Worm (Caenorhabditis elegans) whole organism, young adult: Measurements from ENCODE around the gene F32D8.14.

Source experiments
- B0019.2 ChIP-seq: fragments of 200-800 bp; sonication (Bioruptor generic); conservative IDR thresholded peaks from 2 replicates; pipeline ENCODE4 v1.3.6; 2022; ENCODE audit warnings: missing genetic modification reagents, missing genetic modification characterization, missing compliant biosample characterization
- B0261.1 ChIP-seq: sonication (generic microtip); optimal IDR thresholded peaks from 2 replicates; lab custom pipeline; 2016; ENCODE audit warnings: mild to moderate bottlenecking, missing genetic modification characterization, moderate library complexity, missing compliant biosample characterization
- B0336.3 ChIP-seq: fragments of 200-800 bp; sonication (Bioruptor generic); IDR thresholded peaks from 2 replicates; pipeline ENCODE4 v1.3.6; 2022; ENCODE audit warnings: missing genetic modification characterization, missing compliant biosample characterization
- C17E4.6 ChIP-seq: fragments of 200-800 bp; sonication (Bioruptor generic); IDR thresholded peaks from 2 replicates; pipeline ENCODE4 v1.3.6; 2022; ENCODE audit warnings: missing genetic modification reagents, missing genetic modification characterization, missing compliant biosample characterization
- F22D6.2 ChIP-seq: sonication (generic microtip); optimal IDR thresholded peaks from 2 replicates; lab custom pipeline; 2016; ENCODE audit warnings: mild to moderate bottlenecking, missing genetic modification characterization, missing compliant biosample characterization
- F37B4.10 ChIP-seq: fragments of 200-800 bp; sonication (Bioruptor generic); IDR thresholded peaks from 2 replicates; pipeline ENCODE4 v1.3.6; 2022; ENCODE audit warnings: missing genetic modification characterization, missing compliant biosample characterization
- F39B2.1 ChIP-seq: fragments of 200-800 bp; sonication (Bioruptor generic); IDR thresholded peaks from 2 replicates; pipeline ENCODE4 v1.3.6; 2022; ENCODE audit warnings: missing genetic modification reagents, missing genetic modification characterization, missing compliant biosample characterization
- F57C9.4 ChIP-seq: sonication (generic microtip); optimal IDR thresholded peaks from 2 replicates; lab custom pipeline; 2017; ENCODE audit warnings: mild to moderate bottlenecking, missing genetic modification characterization, missing compliant biosample characterization
- Y95B8A.8 ChIP-seq: fragments of 200-800 bp; sonication (Bioruptor generic); IDR thresholded peaks from 2 replicates; pipeline ENCODE4 v1.3.6; 2022; ENCODE audit warnings: missing genetic modification reagents, missing genetic modification characterization, missing compliant biosample characterization
- ama-1 ChIP-seq, 3 experiments: fragments of 150-350 bp in 1 of 3; sonication (generic microtip) in 2 of 3; optimal IDR thresholded peaks; 2 replicates each; lab custom pipeline; 2014 to 2018; ENCODE audit warnings: missing biosample characterization in 2 of 3, missing genetic modification characterization in 2 of 3, missing genetic modification reagents in 2 of 3
- aptf-2 ChIP-seq: fragments of 200-800 bp; sonication (Bioruptor generic); conservative IDR thresholded peaks from 2 replicates; pipeline ENCODE4 v1.3.6; 2022; ENCODE audit warnings: missing genetic modification reagents, missing genetic modification characterization, missing compliant biosample characterization
- aptf-3 ChIP-seq: fragments of 200-800 bp; sonication (Bioruptor generic); IDR thresholded peaks from 2 replicates; pipeline ENCODE4 v1.3.6; 2022; ENCODE audit warnings: missing genetic modification characterization, missing compliant biosample characterization
- attf-5 ChIP-seq: fragments of 200-800 bp; sonication (Bioruptor generic); optimal IDR thresholded peaks from 2 replicates; lab custom pipeline; 2018; ENCODE audit warnings: mild to moderate bottlenecking, missing genetic modification characterization, missing compliant biosample characterization
- bed-2 ChIP-seq: fragments of 200-800 bp; sonication (Bioruptor generic); IDR thresholded peaks from 2 replicates; pipeline ENCODE4 v1.3.6; 2022; ENCODE audit warnings: missing genetic modification reagents, missing genetic modification characterization, missing compliant biosample characterization
- ccch-3 ChIP-seq: fragments of 200-800 bp; sonication (Bioruptor generic); optimal IDR thresholded peaks from 2 replicates; lab custom pipeline; 2018; ENCODE audit warnings: mild to moderate bottlenecking, missing genetic modification characterization, missing compliant biosample characterization
- cebp-1 ChIP-seq, 2 experiments: fragments of 200-800 bp in 1 of 2; sonication (Bioruptor generic) in 1 of 2; sonication (generic microtip) in 1 of 2; IDR thresholded peaks in 1 of 2; optimal IDR thresholded peaks in 1 of 2; 2 replicates each; pipeline versions ENCODE4 v1.3.6 to Lab custom; 2017 to 2022; ENCODE audit warnings: missing compliant biosample characterization in 2 of 2, missing genetic modification characterization in 2 of 2, mild to moderate bottlenecking in 1 of 2, missing genetic modification reagents in 1 of 2, moderate library complexity in 1 of 2
- ceh-27 ChIP-seq: fragments of 200-800 bp; sonication (Bioruptor generic); optimal IDR thresholded peaks from 2 replicates; lab custom pipeline; 2018; ENCODE audit warnings: mild to moderate bottlenecking, missing genetic modification characterization, moderate library complexity, missing compliant biosample characterization
- dox-1 ChIP-seq: fragments of 200-800 bp; sonication (Bioruptor generic); IDR thresholded peaks from 2 replicates; pipeline ENCODE4 v1.3.6; 2022; ENCODE audit warnings: missing genetic modification reagents, missing genetic modification characterization, missing compliant biosample characterization
- dpl-1 ChIP-seq: fragments of 150-350 bp; optimal IDR thresholded peaks from 2 replicates; lab custom pipeline; 2014; ENCODE audit warnings: missing biosample characterization, missing genetic modification reagents, missing genetic modification characterization
- efl-1 ChIP-seq: fragments of 150-350 bp; optimal IDR thresholded peaks from 2 replicates; lab custom pipeline; 2014; ENCODE audit warnings: missing biosample characterization, missing genetic modification reagents, missing genetic modification characterization
- ekl-4 ChIP-seq: fragments of 200-800 bp; sonication (Bioruptor generic); IDR thresholded peaks from 2 replicates; pipeline ENCODE4 v1.3.6; 2022; ENCODE audit warnings: missing genetic modification reagents, missing genetic modification characterization, missing compliant biosample characterization
- fkh-3 ChIP-seq: sonication (generic microtip); optimal IDR thresholded peaks from 2 replicates; lab custom pipeline; 2016; ENCODE audit warnings: mild to moderate bottlenecking, missing genetic modification characterization, missing compliant biosample characterization
- gei-17 ChIP-seq: fragments of 200-800 bp; sonication (Bioruptor generic); optimal IDR thresholded peaks from 2 replicates; lab custom pipeline; 2018; ENCODE audit warnings: mild to moderate bottlenecking, missing genetic modification characterization, missing compliant biosample characterization
- hmg-1.2 ChIP-seq: fragments of 200-800 bp; sonication (Bioruptor generic); IDR thresholded peaks from 2 replicates; pipeline ENCODE4 v1.3.6; 2022; ENCODE audit warnings: missing genetic modification reagents, missing genetic modification characterization, missing compliant biosample characterization
- hmg-20 ChIP-seq: fragments of 200-800 bp; sonication (Bioruptor generic); IDR thresholded peaks from 2 replicates; pipeline ENCODE4 v1.3.6; 2022; ENCODE audit warnings: missing genetic modification reagents, missing genetic modification characterization, missing compliant biosample characterization
- let-607 ChIP-seq, 2 experiments: fragments of 200-800 bp in 1 of 2; sonication (Bioruptor generic) in 1 of 2; sonication (generic microtip) in 1 of 2; optimal IDR thresholded peaks; 2 replicates each; lab custom pipeline; 2016 to 2018; ENCODE audit warnings: mild to moderate bottlenecking in 2 of 2, missing compliant biosample characterization in 2 of 2, missing genetic modification characterization in 2 of 2, moderate library complexity in 2 of 2, missing genotype in 1 of 2
- lsl-1 ChIP-seq: fragments of 200-800 bp; sonication (Bioruptor generic); optimal IDR thresholded peaks from 2 replicates; lab custom pipeline; 2018; ENCODE audit warnings: mild to moderate bottlenecking, missing genetic modification characterization, moderate library complexity, missing compliant biosample characterization
- mcd-1 ChIP-seq: fragments of 200-800 bp; sonication (Bioruptor generic); IDR thresholded peaks from 2 replicates; pipeline ENCODE4 v1.3.6; 2022; ENCODE audit warnings: missing genetic modification reagents, missing genetic modification characterization, missing compliant biosample characterization
- mes-4 ChIP-seq: sonication (generic microtip); optimal IDR thresholded peaks from 2 replicates; lab custom pipeline; 2016; ENCODE audit warnings: missing genotype, missing genetic modification characterization, missing compliant biosample characterization
- mxl-1 ChIP-seq: sonication (generic microtip); optimal IDR thresholded peaks from 2 replicates; lab custom pipeline; 2016; ENCODE audit warnings: missing genetic modification characterization, missing compliant biosample characterization
- nfya-1 ChIP-seq: sonication (generic microtip); optimal IDR thresholded peaks from 2 replicates; lab custom pipeline; 2017; ENCODE audit warnings: antibody characterized with exemption, missing compliant biosample characterization, missing genetic modification characterization, borderline replicate concordance; ENCODE audit not compliant: insufficient read depth
- nhr-179 ChIP-seq: sonication (generic microtip); optimal IDR thresholded peaks from 2 replicates; lab custom pipeline; 2016; ENCODE audit warnings: mild to moderate bottlenecking, missing genetic modification characterization, missing compliant biosample characterization
- nhr-27 ChIP-seq: fragments of 200-800 bp; sonication (Bioruptor generic); optimal IDR thresholded peaks from 2 replicates; lab custom pipeline; 2018; ENCODE audit warnings: mild to moderate bottlenecking, missing genetic modification characterization, moderate library complexity, missing compliant biosample characterization
- nhr-80 ChIP-seq: sonication (generic microtip); optimal IDR thresholded peaks from 2 replicates; lab custom pipeline; 2016; ENCODE audit warnings: missing genetic modification characterization, missing compliant biosample characterization
- pbrm-1 ChIP-seq: fragments of 200-800 bp; sonication (Bioruptor generic); IDR thresholded peaks from 2 replicates; pipeline ENCODE4 v1.3.6; 2022; ENCODE audit warnings: missing genetic modification reagents, missing genetic modification characterization, missing compliant biosample characterization
- rec-8 ChIP-seq, 2 experiments: sonication (generic microtip); optimal IDR thresholded peaks; 2 replicates each; lab custom pipeline; 2016; ENCODE audit warnings: mild to moderate bottlenecking in 2 of 2, missing genetic modification characterization in 2 of 2, missing genetic modification reagents in 2 of 2, missing genotype in 2 of 2, missing biosample characterization in 1 of 2, missing compliant biosample characterization in 1 of 2, moderate library complexity in 1 of 2
- rpc-1 ChIP-seq, 2 experiments: fragments of 150-350 bp in 1 of 2; sonication (generic microtip) in 1 of 2; optimal IDR thresholded peaks; 2 replicates each; lab custom pipeline; 2014 to 2018; ENCODE audit warnings: missing biosample characterization in 1 of 2, missing genetic modification characterization in 1 of 2, missing genetic modification reagents in 1 of 2, missing genotype in 1 of 2
- sdz-38 ChIP-seq: sonication (generic microtip); optimal IDR thresholded peaks from 2 replicates; lab custom pipeline; 2016; ENCODE audit warnings: missing genotype, missing genetic modification characterization, missing compliant biosample characterization
- sea-2 ChIP-seq: fragments of 200-800 bp; sonication (Bioruptor generic); IDR thresholded peaks from 2 replicates; pipeline ENCODE4 v1.3.6; 2022; ENCODE audit warnings: missing genetic modification characterization, missing compliant biosample characterization
- snpc-3.4 ChIP-seq: sonication (generic microtip); optimal IDR thresholded peaks from 2 replicates; lab custom pipeline; 2017; ENCODE audit warnings: missing genetic modification characterization, mild to moderate bottlenecking, missing compliant biosample characterization, antibody characterized with exemption, moderate library complexity, missing genotype, missing genetic modification reagents
- sptf-2 ChIP-seq: fragments of 200-800 bp; sonication (Bioruptor generic); optimal IDR thresholded peaks from 2 replicates; lab custom pipeline; 2018; ENCODE audit warnings: mild to moderate bottlenecking, missing genetic modification characterization, missing compliant biosample characterization
- tlf-1 ChIP-seq: fragments of 200-800 bp; sonication (Bioruptor generic); optimal IDR thresholded peaks from 2 replicates; lab custom pipeline; 2018; ENCODE audit warnings: mild to moderate bottlenecking, missing genetic modification characterization, missing compliant biosample characterization
- unc-62 ChIP-seq: fragments of 150-350 bp; optimal IDR thresholded peaks from 2 replicates; lab custom pipeline; 2014; ENCODE audit warnings: missing biosample characterization, missing genetic modification reagents, missing genetic modification characterization
- xnd-1 ChIP-seq: sonication (generic microtip); optimal IDR thresholded peaks from 2 replicates; lab custom pipeline; 2016; ENCODE audit warnings: missing genotype, missing genetic modification reagents, missing genetic modification characterization, missing compliant biosample characterization
- zfh-2 ChIP-seq: fragments of 200-800 bp; sonication (Bioruptor generic); conservative IDR thresholded peaks from 2 replicates; pipeline ENCODE4 v1.3.6; 2022; ENCODE audit warnings: missing genetic modification reagents, missing genetic modification characterization, missing compliant biosample characterization
- ztf-25 ChIP-seq: fragments of 200-800 bp; sonication (Bioruptor generic); IDR thresholded peaks from 2 replicates; pipeline ENCODE4 v1.3.6; 2022; ENCODE audit warnings: missing genetic modification reagents, missing genetic modification characterization, missing compliant biosample characterization
- ztf-26 ChIP-seq: sonication (generic microtip); optimal IDR thresholded peaks from 2 replicates; lab custom pipeline; 2017; ENCODE audit warnings: missing genetic modification characterization, missing compliant biosample characterization
- ztf-6 ChIP-seq: fragments of 200-800 bp; sonication (Bioruptor generic); IDR thresholded peaks from 2 replicates; pipeline ENCODE4 v1.3.6; 2022; ENCODE audit warnings: missing genetic modification reagents, missing genetic modification characterization, missing compliant biosample characterization

Gene F32D8.14

ce11 chrV:10871457-10871861, 23.1 kb downstream of the F32D8.14 start (continued):
- TF ChIP-seq cebp-1 (GFP tag; IDR thresholded peaks at IDR 0.05; lab: Robert Waterston, UW) (no peak), cebp-1 (tag; optimal IDR thresholded peaks at IDR 0.05; lab: Kevin White, UChicago) (peak; percentile 80), ekl-4 (GFP tag; lab: Robert Waterston, UW) (no peak), nhr-27 (tag; lab: Kevin White, UChicago) (no peak), pbrm-1 (GFP tag; lab: Robert Waterston, UW) (no peak), ztf-26 (peak; percentile 45), ccch-3 (no peak), mxl-1 (no peak), hmg-1.2 (peak; percentile 69; the same call in 1 of the 2 replicates), B0261.1 (tag; lab: Kevin White, UChicago) (no peak), gei-17 (no peak), bed-2 (GFP tag; lab: Robert Waterston, UW) (peak; percentile 48; the same call in 1 of the 2 replicates), F22D6.2 (tag; lab: Kevin White, UChicago) (no peak), nhr-80 (tag; lab: Kevin White, UChicago) (peak; percentile 59), zfh-2 (GFP tag; lab: Robert Waterston, UW) (no peak), ama-1 (optimal IDR thresholded peaks at IDR 0.05; lab: Kevin White, UChicago) (no peak), ama-1 (GFP tag; optimal IDR thresholded peaks at IDR 0.05; lab: Kevin White, UChicago) (no peak), ceh-27 (GFP tag; lab: Kevin White, UChicago) (peak; percentile 70), attf-5 (peak; percentile 76), nfya-1 (tag; lab: Kevin White, UChicago) (no peak), hmg-20 (GFP tag; lab: Robert Waterston, UW) (no peak), ztf-25 (no peak), B0336.3 (GFP tag; lab: Robert Waterston, UW) (peak; percentile 52; the same call in 1 of the 2 replicates), unc-62 (GFP tag; lab: Kevin White, UChicago) (no peak), efl-1 (GFP tag; lab: Kevin White, UChicago) (no peak), dox-1 (GFP tag; lab: Robert Waterston, UW) (peak; percentile 72), ztf-6 (GFP tag; lab: Robert Waterston, UW) (no peak), rpc-1 (optimal IDR thresholded peaks at IDR 0.05; lab: Kevin White, UChicago) (no peak), rpc-1 (tag; optimal IDR thresholded peaks at IDR 0.05; lab: Kevin White, UChicago) (no peak), B0019.2 (no peak), Y95B8A.8 (GFP tag; lab: Robert Waterston, UW) (no peak), sea-2 (GFP tag; lab: Robert Waterston, UW) (no peak), tlf-1 (GFP tag; lab: Kevin White, UChicago) (no peak), F39B2.1 (GFP tag; lab: Robert Waterston, UW) (no peak), lsl-1 (no peak), F57C9.4 (tag; lab: Kevin White, UChicago) (no peak), aptf-2 (GFP tag; lab: Robert Waterston, UW) (no peak), mes-4 (no peak), mcd-1 (GFP tag; lab: Robert Waterston, UW) (0 out of 2 replicates have a peak, but pooled peaks have one; percentile 17), fkh-3 (tag; lab: Kevin White, UChicago) (no peak), sptf-2 (no peak), nhr-179 (tag; lab: Kevin White, UChicago) (no peak), let-607 (tag; optimal IDR thresholded peaks at IDR 0.05; lab: Kevin White, UChicago) (peak in 1 of 2 experiments; percentile 15), F37B4.10 (no peak), dpl-1 (GFP tag; lab: Kevin White, UChicago) (no peak), snpc-3.4 (tag; lab: Kevin White, UChicago) (no peak), xnd-1 (no peak), rec-8 (tag; optimal IDR thresholded peaks at IDR 0.05; lab: Kevin White, UChicago) (no peak), C17E4.6 (GFP tag; lab: Robert Waterston, UW) (no peak), aptf-3 (GFP tag; lab: Robert Waterston, UW) (no peak), sdz-38 (tag; lab: Kevin White, UChicago) (no peak)
